Fruit fly (Drosophila melanogaster): ENCODE results near the gene CG12945.

The CG12945 gene

dm6 chr3R:9791177-9791806, at the start of gene CG12945, which contains the start of gene CG8507:
Gene CG12945 (minus strand): TSS chr3R:9791221.
Gene CG8507 (plus strand): TSS chr3R:9791483.
- TF ChIP-seq CG8478 (optimal IDR thresholded peaks at IDR 0.05): no peak
- no peak for TF ChIP-seq CTCF (optimal IDR thresholded peaks at IDR 0.05)

- TF ChIP-seq CTCF (optimal IDR thresholded peaks at IDR 0.05) (no peak), CG8478 (optimal IDR thresholded peaks at IDR 0.05) (no peak)
These were observed 32.7 kb upstream of the CG12945 start, which contains the start of gene CG34302 for dm6 chr3R:9823723-9824122. Gene CG34302 (minus strand): TSS chr3R:9823823.

dm6 chr3R:9821091-9821490, 30.1 kb upstream of the CG12945 start, which contains the start of gene CG42857:
Gene CG42857 (minus strand): TSS chr3R:9821191.
- no peak for TF ChIP-seq CTCF (optimal IDR thresholded peaks at IDR 0.05)
- no peak for TF ChIP-seq CG8478 (optimal IDR thresholded peaks at IDR 0.05)

dm6 chr3R:9819777-9820176, 28.8 kb upstream of the CG12945 start, which contains the start of gene CG9458:
Gene CG9458 (minus strand): TSS chr3R:9819877.
- TF ChIP-seq CTCF (optimal IDR thresholded peaks at IDR 0.05): no peak
- TF ChIP-seq CG8478 (optimal IDR thresholded peaks at IDR 0.05): no peak

dm6 chr3R:9818295-9818694, 27.3 kb upstream of the CG12945 start, which contains the start of gene CG9459:
Gene CG9459 (minus strand): TSS chr3R:9818395.
- TF ChIP-seq CTCF (optimal IDR thresholded peaks at IDR 0.05) (no peak), CG8478 (optimal IDR thresholded peaks at IDR 0.05) (no peak)

- TF ChIP-seq CTCF (optimal IDR thresholded peaks at IDR 0.05) (no peak), CG8478 (optimal IDR thresholded peaks at IDR 0.05) (no peak)
These were observed 25.9 kb upstream of the CG12945 start, which contains the start of gene CG16904 for dm6 chr3R:9816879-9817278. Gene CG16904 (minus strand): TSS chr3R:9816979.

dm6 chr3R:9813861-9814260, 22.8 kb upstream of the CG12945 start, which contains the start of gene eloF:
Gene eloF (plus strand): TSS chr3R:9814161.
- no peak for TF ChIP-seq CTCF (optimal IDR thresholded peaks at IDR 0.05)
- TF ChIP-seq CG8478 (optimal IDR thresholded peaks at IDR 0.05): no peak

dm6 chr3R:9812447-9812846, 21.4 kb upstream of the CG12945 start, which contains the start of gene CG8534:
Gene CG8534 (plus strand): TSS chr3R:9812747.
- TF ChIP-seq CG8478 (optimal IDR thresholded peaks at IDR 0.05): no peak
- no peak for TF ChIP-seq CTCF (optimal IDR thresholded peaks at IDR 0.05)

dm6 chr3R:9808946-9809545, 18.0 kb upstream of the CG12945 start, which contains the start of gene FBXO11:
Gene FBXO11 (minus strand): TSS chr3R:9809368.
- TF ChIP-seq CTCF (optimal IDR thresholded peaks at IDR 0.05): no peak
- no peak for TF ChIP-seq CG8478 (optimal IDR thresholded peaks at IDR 0.05)

- TF ChIP-seq CTCF (optimal IDR thresholded peaks at IDR 0.05): no peak
- no peak for TF ChIP-seq CG8478 (optimal IDR thresholded peaks at IDR 0.05)
These were observed 9.8 kb upstream of the CG12945 start, which contains the start of the genes CG9467 and CG8526 for dm6 chr3R:9800644-9801330. Gene CG9467 (minus strand): TSS chr3R:9801026. Gene CG8526 (plus strand): TSS chr3R:9801280.

- no peak for TF ChIP-seq CTCF (optimal IDR thresholded peaks at IDR 0.05)
These were observed 2.0 kb upstream of the CG12945 start, which contains the start of gene CG8516 for dm6 chr3R:9793018-9793417. Gene CG8516 (plus strand): TSS chr3R:9793295.

dm6 chr3R:9784341-9785062, 6.5 kb downstream of the CG12945 start, which contains the start of the genes MtnA and CG8500:
Gene MtnA (minus strand): TSS chr3R:9784370.
Gene CG8500 (plus strand): TSS chr3R:9784653.
- TF ChIP-seq CG8478 (optimal IDR thresholded peaks at IDR 0.05): no peak
- TF ChIP-seq CTCF (optimal IDR thresholded peaks at IDR 0.05): no peak

dm6 chr3R:9783240-9783917, 7.6 kb downstream of the CG12945 start:
- no peak for TF ChIP-seq CTCF (optimal IDR thresholded peaks at IDR 0.05)
- TF ChIP-seq CG8478 (optimal IDR thresholded peaks at IDR 0.05): no peak

- TF ChIP-seq CG8478 (optimal IDR thresholded peaks at IDR 0.05) (no peak), CTCF (optimal IDR thresholded peaks at IDR 0.05) (no peak)
These were observed 11.3 kb downstream of the CG12945 start, which contains the start of gene CG12947 for dm6 chr3R:9779764-9780163. Gene CG12947 (plus strand): TSS chr3R:9780064.
